Worm (Caenorhabditis elegans): ENCODE measurements around the gene M110.10.

ce11 chrII:8173449-8173848, 40.8 kb downstream of the M110.10 start, which contains the start of the genes decr-1.3 and T05C12.1:
- no peak for TF ChIP-seq flt-1 (GFP tag; IDR thresholded peaks at IDR 0.05)
- no peak for TF ChIP-seq ama-1 (optimal IDR thresholded peaks at IDR 0.05)
